Fruit fly (Drosophila melanogaster): ENCODE results near the gene CG12104.

CG12104 gene

dm6 chr3L:1584003-1584402, 18.5 kb downstream of the CG12104 start (continued):
- no peak for TF ChIP-seq CG11504 (tag; optimal IDR thresholded peaks at IDR 0.05)
- TF ChIP-seq Hr78 (GFP tag; optimal IDR thresholded peaks at IDR 0.05): peak in 1 of 2 experiments; percentile 10
- no peak for TF ChIP-seq Oaz (GFP tag; IDR thresholded peaks at IDR 0.05)
- TF ChIP-seq grau (tag; optimal IDR thresholded peaks at IDR 0.05): peak; percentile 66
- TF ChIP-seq CG7786 (GFP tag; optimal IDR thresholded peaks at IDR 0.05): peak; percentile 26
- no peak for TF ChIP-seq Dbx (GFP tag; IDR thresholded peaks at IDR 0.05)
- TF ChIP-seq CG13296 (GFP tag; optimal IDR thresholded peaks at IDR 0.05): no peak
- peak; percentile 17 for TF ChIP-seq Lhr (GFP tag; optimal IDR thresholded peaks at IDR 0.05)
- peak; percentile 40; the same call in 1 of the 2 replicates for TF ChIP-seq CG3847 (GFP tag; IDR thresholded peaks at IDR 0.05)
- TF ChIP-seq TFAM (GFP tag; optimal IDR thresholded peaks at IDR 0.05): no peak
- TF ChIP-seq ind (GFP tag; optimal IDR thresholded peaks at IDR 0.05): no peak
- TF ChIP-seq zfh1 (GFP tag; IDR thresholded peaks at IDR 0.05): peak; percentile 82; the same call in 2 of the 3 replicates
- TF ChIP-seq Ets97D (GFP tag; optimal IDR thresholded peaks at IDR 0.05): no peak
- TF ChIP-seq ato (GFP tag; IDR thresholded peaks at IDR 0.05; ENCODE audit: partially characterized antibody): no peak
- TF ChIP-seq dimm (GFP tag; IDR thresholded peaks at IDR 0.05): no peak
- TF ChIP-seq Camta (GFP tag; optimal IDR thresholded peaks at IDR 0.05): no peak
- no peak for TF ChIP-seq CG8478 (optimal IDR thresholded peaks at IDR 0.05)
- TF ChIP-seq pros (GFP tag; optimal IDR thresholded peaks at IDR 0.05): no peak
- TF ChIP-seq CG11696 (GFP tag; IDR thresholded peaks at IDR 0.05): peak; percentile 37; the same call in 1 of the 2 replicates
- no peak for TF ChIP-seq CG2889 (GFP tag; IDR thresholded peaks at IDR 0.05)
- TF ChIP-seq ftz-f1 (GFP tag; optimal IDR thresholded peaks at IDR 0.05): no peak
- TF ChIP-seq sima (GFP tag; optimal IDR thresholded peaks at IDR 0.05): no peak
- TF ChIP-seq CG13624 (GFP tag; optimal IDR thresholded peaks at IDR 0.05): peak; percentile 55
- no peak for TF ChIP-seq MESR4 (GFP tag; optimal IDR thresholded peaks at IDR 0.05)
- peak; percentile 93 for TF ChIP-seq Med (GFP tag)
- peak; percentile 68 for TF ChIP-seq row (GFP tag; IDR thresholded peaks at IDR 0.05)
- peak; percentile 46 to 86 for TF ChIP-seq bsh (GFP tag; optimal IDR thresholded peaks at IDR 0.05)
- peak; percentile 79 for TF ChIP-seq CG17829 (tag; optimal IDR thresholded peaks at IDR 0.05)
- TF ChIP-seq CkIIα-i1 (GFP tag; IDR thresholded peaks at IDR 0.05): no peak
- TF ChIP-seq cg (GFP tag; optimal IDR thresholded peaks at IDR 0.05): peak; percentile 14
- no peak for TF ChIP-seq Meics (GFP tag; optimal IDR thresholded peaks at IDR 0.05)
- TF ChIP-seq CG17186 (GFP tag; optimal IDR thresholded peaks at IDR 0.05): no peak
- no peak for TF ChIP-seq Deaf1 (tag; optimal IDR thresholded peaks at IDR 0.05)
- no peak for TF ChIP-seq knrl (GFP tag; IDR thresholded peaks at IDR 0.05; ENCODE audit: partially characterized antibody)
- peak; percentile 4 for TF ChIP-seq Blimp-1 (GFP tag; optimal IDR thresholded peaks at IDR 0.05)
- TF ChIP-seq CG8359 (GFP tag; optimal IDR thresholded peaks at IDR 0.05; ENCODE audit: borderline replicate concordance): no peak
- peak; percentile 58 for TF ChIP-seq CG4424 (GFP tag; optimal IDR thresholded peaks at IDR 0.05)
- TF ChIP-seq sug (tag; optimal IDR thresholded peaks at IDR 0.05): no peak
- no peak for TF ChIP-seq lov (optimal IDR thresholded peaks at IDR 0.05)
- TF ChIP-seq lov (GFP tag; IDR thresholded peaks at IDR 0.05): 0 out of 3 replicates have a peak, but pooled peaks have one; percentile 69
- no peak for TF ChIP-seq CG6683 (GFP tag; optimal IDR thresholded peaks at IDR 0.05)
- TF ChIP-seq nom (GFP tag; optimal IDR thresholded peaks at IDR 0.05): no peak
- TF ChIP-seq wdn (GFP tag; IDR thresholded peaks at IDR 0.05): no peak
- no peak for TF ChIP-seq Adf1 (GFP tag; IDR thresholded peaks at IDR 0.05)
- peak; percentile 41 to 71 for TF ChIP-seq Hr51 (GFP tag; optimal IDR thresholded peaks at IDR 0.05)
- TF ChIP-seq Ptx1 (GFP tag; IDR thresholded peaks at IDR 0.05): peak; percentile 66
- TF ChIP-seq crol (GFP tag; IDR thresholded peaks at IDR 0.05): peak; percentile 19; the same call in 1 of the 2 replicates
- no peak for TF ChIP-seq Neu2 (GFP tag; optimal IDR thresholded peaks at IDR 0.05; ENCODE audit: borderline replicate concordance)
- TF ChIP-seq chif (GFP tag; optimal IDR thresholded peaks at IDR 0.05): peak; percentile 70 to 82
- TF ChIP-seq CG15601 (tag; optimal IDR thresholded peaks at IDR 0.05): peak; percentile 59
- peak; percentile 65; the same call in 2 of the 3 replicates for TF ChIP-seq Optix (GFP tag; IDR thresholded peaks at IDR 0.05)
